Fruit fly (Drosophila melanogaster) whole organism, wandering third instar larva: ENCODE measurements around the gene Ir68a.

Experiments used
- br ChIP-seq: fragments of 200-800 bp; sonication (Bioruptor generic); optimal IDR thresholded peaks from 2 replicates; lab custom pipeline; 2016; ENCODE audit warnings: missing biosample characterization, missing genetic modification characterization
- h ChIP-seq: fragments of 200-800 bp; sonication (Bioruptor generic); optimal IDR thresholded peaks from 3 replicates; lab custom pipeline; 2016; ENCODE audit warnings: missing biosample characterization, mild to moderate bottlenecking, missing genetic modification characterization
- sv ChIP-seq: fragments of 200-800 bp; sonication (Bioruptor generic); optimal IDR thresholded peaks from 3 replicates; lab custom pipeline; 2016; ENCODE audit warnings: missing biosample characterization, missing genetic modification characterization
- woc ChIP-seq: sonication (Bioruptor generic); optimal IDR thresholded peaks from 2 replicates; lab custom pipeline; 2016; ENCODE audit warnings: missing biosample characterization, mild to moderate bottlenecking, missing genetic modification characterization

dm6 chr3L:11262159-11262558 is 26.1 kb upstream of the Ir68a start:
- TF ChIP-seq br (GFP tag; lab: Kevin White, UChicago) (no peak), woc (no peak), sv (GFP tag; lab: Kevin White, UChicago) (no peak), h (GFP tag; lab: Kevin White, UChicago) (no peak)
